Fruit fly (Drosophila melanogaster): ENCODE data around the gene Nlp.

The Nlp gene

DNA sequence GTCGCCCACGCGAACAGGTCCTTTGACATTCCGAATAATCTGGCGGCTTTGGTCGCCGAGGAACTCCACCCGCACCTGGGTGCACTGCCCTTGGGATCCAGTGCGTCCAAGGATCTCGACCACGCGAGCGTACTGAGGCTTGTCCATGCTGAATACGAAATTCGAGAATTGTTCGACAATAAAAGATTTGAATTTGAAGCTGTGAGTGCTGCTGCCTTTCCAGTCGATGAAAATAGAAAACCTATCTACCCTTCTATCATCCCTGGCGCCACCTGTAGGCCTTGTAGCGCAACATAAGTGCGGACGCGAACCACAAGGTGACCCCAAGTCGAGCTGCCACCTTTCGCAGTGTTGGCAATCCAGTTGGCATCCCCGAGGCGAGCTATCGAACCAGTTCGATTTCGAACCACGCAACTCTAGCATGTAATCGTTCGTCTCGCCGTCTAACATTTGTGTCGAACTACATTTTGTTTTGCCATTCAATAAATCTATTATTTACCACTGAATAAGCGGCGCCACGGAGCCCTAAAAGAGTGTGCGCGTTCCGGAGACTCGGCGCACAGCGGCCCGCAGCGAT, 18.0 kb downstream of the Nlp start, which contains the start of the genes RpS28a and Axn (continued):
- TF ChIP-seq Fer3 (tag; optimal IDR thresholded peaks at IDR 0.05) (no peak), bigmax (GFP tag; optimal IDR thresholded peaks at IDR 0.05) (no peak), Jarid2 (GFP tag; optimal IDR thresholded peaks at IDR 0.05) (no peak), CG17359 (tag; optimal IDR thresholded peaks at IDR 0.05) (no peak), CG9817 (tag; optimal IDR thresholded peaks at IDR 0.05) (peak; percentile 31), CG1233 (GFP tag; optimal IDR thresholded peaks at IDR 0.05) (no peak), CG12104 (GFP tag; optimal IDR thresholded peaks at IDR 0.05) (no peak), Ssrp (tag; optimal IDR thresholded peaks at IDR 0.05) (no peak), Deaf1 (tag; optimal IDR thresholded peaks at IDR 0.05) (no peak), her (GFP tag; optimal IDR thresholded peaks at IDR 0.05) (no peak), Abd-B (GFP tag; optimal IDR thresholded peaks at IDR 0.05) (no peak), CG12071 (GFP tag; optimal IDR thresholded peaks at IDR 0.05) (no peak), dysf (GFP tag; IDR thresholded peaks at IDR 0.05) (peak; percentile 37; the same call in 1 of the 3 replicates), CG18764 (GFP tag; optimal IDR thresholded peaks at IDR 0.05) (no peak), seq (GFP tag; IDR thresholded peaks at IDR 0.05) (no peak), CG9437 (GFP tag; optimal IDR thresholded peaks at IDR 0.05) (no peak), ato (GFP tag; IDR thresholded peaks at IDR 0.05; ENCODE audit: partially characterized antibody) (peak; percentile 1; the same call in 1 of the 2 replicates), E2f2 (GFP tag; IDR thresholded peaks at IDR 0.05) (peak; percentile 63), pzg (GFP tag; optimal IDR thresholded peaks at IDR 0.05) (peak; percentile 98), CG14050 (GFP tag; IDR thresholded peaks at IDR 0.05) (no peak), vvl (GFP tag; IDR thresholded peaks at IDR 0.05) (no peak), GATAe (GFP tag; conservative IDR thresholded peaks at IDR 0.05) (no peak), TFAM (GFP tag; optimal IDR thresholded peaks at IDR 0.05) (no peak), wek (GFP tag; optimal IDR thresholded peaks at IDR 0.05) (no peak), Stat92E (GFP tag; optimal IDR thresholded peaks at IDR 0.05) (no peak), oc (tag; optimal IDR thresholded peaks at IDR 0.05) (no peak), insv (GFP tag; optimal IDR thresholded peaks at IDR 0.05) (peak in 1 of 2 experiments; percentile 33), ro (GFP tag; IDR thresholded peaks at IDR 0.05) (no peak), luna (GFP tag; optimal IDR thresholded peaks at IDR 0.05) (no peak), bsh (GFP tag; optimal IDR thresholded peaks at IDR 0.05) (no peak), CG9797 (GFP tag; optimal IDR thresholded peaks at IDR 0.05) (peak; percentile 43), Bgb (GFP tag; IDR thresholded peaks at IDR 0.05; ENCODE audit: partially characterized antibody) (peak; percentile 53), Neu2 (GFP tag; optimal IDR thresholded peaks at IDR 0.05; ENCODE audit: borderline replicate concordance) (no peak), CG6813 (GFP tag; optimal IDR thresholded peaks at IDR 0.05) (no peak), CG17568 (GFP tag; optimal IDR thresholded peaks at IDR 0.05) (no peak), HHEX (GFP tag; optimal IDR thresholded peaks at IDR 0.05) (no peak), Ptx1 (GFP tag; IDR thresholded peaks at IDR 0.05) (no peak)

DNA sequence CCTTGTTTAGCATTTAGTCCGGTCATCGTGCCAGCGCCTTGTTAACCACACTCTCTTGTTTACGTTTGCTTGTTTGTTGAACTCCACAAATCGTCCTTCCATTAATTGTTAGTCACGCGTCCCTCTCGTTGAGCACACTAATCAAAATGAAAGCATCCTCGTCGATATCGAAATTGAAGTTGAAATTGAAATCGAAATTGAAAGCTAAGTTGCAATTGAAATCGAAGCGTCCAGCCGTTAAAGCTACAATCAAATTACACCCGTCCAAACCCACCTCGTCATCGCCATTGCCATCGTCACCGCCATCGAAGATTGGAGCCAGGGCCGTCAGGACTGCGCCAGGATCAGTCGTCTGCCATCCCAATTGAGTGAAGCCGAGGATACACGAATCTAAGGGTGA, 18.9 kb downstream of the Nlp start:
- TF ChIP-seq CG32767 (GFP tag; IDR thresholded peaks at IDR 0.05) (no peak), D19A (tag; optimal IDR thresholded peaks at IDR 0.05) (no peak), CG9609 (GFP tag; optimal IDR thresholded peaks at IDR 0.05) (no peak), CG15601 (tag; optimal IDR thresholded peaks at IDR 0.05) (peak; percentile 97), Neu2 (GFP tag; optimal IDR thresholded peaks at IDR 0.05; ENCODE audit: borderline replicate concordance) (no peak), vvl (GFP tag; IDR thresholded peaks at IDR 0.05) (0 out of 2 replicates have a peak, but pooled peaks have one; percentile 8)

All from whole organism, embryonic.